Worm (Caenorhabditis elegans) whole organism, L2 larva: ENCODE results near the gene ZK470.14.

ENCODE experiments used
- C34F6.9 ChIP-seq: fragments of 150-350 bp; optimal IDR thresholded peaks from 2 replicates; lab custom pipeline; 2014; ENCODE audit warnings: missing biosample characterization, missing genetic modification characterization
- F13H6.1 ChIP-seq: sonication (generic microtip); optimal IDR thresholded peaks from 2 replicates; lab custom pipeline; 2016; ENCODE audit warnings: missing genetic modification characterization, missing compliant biosample characterization
- R02D3.7 ChIP-seq: fragments of 150-350 bp; optimal IDR thresholded peaks from 2 replicates; lab custom pipeline; 2014; ENCODE audit warnings: missing biosample characterization, missing genetic modification characterization
- ZK546.5 ChIP-seq: sonication (generic microtip); optimal IDR thresholded peaks from 2 replicates; lab custom pipeline; 2017; ENCODE audit warnings: missing biosample characterization, missing genetic modification characterization
- aly-2 ChIP-seq: fragments of 150-350 bp; optimal IDR thresholded peaks from 2 replicates; lab custom pipeline; 2014; ENCODE audit warnings: missing biosample characterization, missing genetic modification characterization
- ceh-16 ChIP-seq: fragments of 150-350 bp; optimal IDR thresholded peaks from 2 replicates; lab custom pipeline; 2014; ENCODE audit warnings: missing biosample characterization, missing genetic modification characterization
- ceh-82 ChIP-seq: fragments of 150-350 bp; optimal IDR thresholded peaks from 2 replicates; lab custom pipeline; 2014; ENCODE audit warnings: missing biosample characterization, missing genetic modification characterization
- crh-2 ChIP-seq: sonication (generic microtip); optimal IDR thresholded peaks from 2 replicates; lab custom pipeline; 2017; ENCODE audit warnings: missing biosample characterization, missing genetic modification characterization
- dmd-4 ChIP-seq: sonication (generic microtip); optimal IDR thresholded peaks from 2 replicates; lab custom pipeline; 2017; ENCODE audit warnings: missing biosample characterization, missing genetic modification characterization
- egl-27 ChIP-seq: sonication (generic microtip); optimal IDR thresholded peaks from 3 replicates; lab custom pipeline; 2017; ENCODE audit warnings: missing biosample characterization, missing genetic modification reagents, missing genetic modification characterization
- elt-1 ChIP-seq: fragments of 150-350 bp; optimal IDR thresholded peaks from 2 replicates; lab custom pipeline; 2014; ENCODE audit warnings: missing biosample characterization, missing genetic modification characterization
- fos-1 ChIP-seq: fragments of 150-350 bp; optimal IDR thresholded peaks from 2 replicates; lab custom pipeline; 2014; ENCODE audit warnings: missing biosample characterization, missing genetic modification characterization
- gmeb-1 ChIP-seq: fragments of 150-350 bp; optimal IDR thresholded peaks from 2 replicates; lab custom pipeline; 2014; ENCODE audit warnings: missing biosample characterization, missing genetic modification characterization
- lsy-2 ChIP-seq, 2 experiments: fragments of 150-350 bp in 1 of 2; sonication (generic microtip) in 1 of 2; optimal IDR thresholded peaks; 2 replicates each; lab custom pipeline; 2014 to 2017; ENCODE audit warnings: missing biosample characterization in 2 of 2, missing genetic modification characterization in 2 of 2
- mbf-1 ChIP-seq: sonication (generic microtip); optimal IDR thresholded peaks from 2 replicates; lab custom pipeline; 2017; ENCODE audit warnings: missing biosample characterization, missing genetic modification characterization
- mdl-1 ChIP-seq, 2 experiments: fragments of 150-350 bp in 1 of 2; sonication (generic microtip) in 1 of 2; optimal IDR thresholded peaks; 2 replicates each; lab custom pipeline; 2017; ENCODE audit warnings: missing biosample characterization in 2 of 2, missing genetic modification characterization in 2 of 2
- nhr-10 ChIP-seq: sonication (generic microtip); optimal IDR thresholded peaks from 2 replicates; lab custom pipeline; 2017; ENCODE audit warnings: missing biosample characterization, missing genetic modification characterization
- nhr-11 ChIP-seq: fragments of 150-350 bp; optimal IDR thresholded peaks from 2 replicates; lab custom pipeline; 2014; ENCODE audit warnings: missing biosample characterization, missing genetic modification characterization
- nhr-129 ChIP-seq: fragments of 150-350 bp; optimal IDR thresholded peaks from 2 replicates; lab custom pipeline; 2014; ENCODE audit warnings: missing biosample characterization, missing genetic modification characterization
- nhr-237 ChIP-seq: fragments of 150-350 bp; optimal IDR thresholded peaks from 2 replicates; lab custom pipeline; 2014; ENCODE audit warnings: missing biosample characterization, missing genetic modification characterization
- sem-4 ChIP-seq: fragments of 150-350 bp; optimal IDR thresholded peaks from 2 replicates; lab custom pipeline; 2014; ENCODE audit warnings: missing biosample characterization, missing genetic modification reagents, missing genetic modification characterization
- skn-1 ChIP-seq: sonication (generic microtip); optimal IDR thresholded peaks from 2 replicates; lab custom pipeline; 2017; ENCODE audit warnings: missing biosample characterization, missing genetic modification characterization
- sma-3 ChIP-seq: sonication (generic microtip); optimal IDR thresholded peaks from 2 replicates; lab custom pipeline; 2016; ENCODE audit warnings: missing genetic modification reagents, missing genetic modification characterization, missing compliant biosample characterization
- sma-9 ChIP-seq, 2 experiments: fragments of 150-350 bp in 1 of 2; sonication (generic microtip) in 1 of 2; optimal IDR thresholded peaks; 2 replicates each; lab custom pipeline; 2014 to 2016; ENCODE audit warnings: missing genetic modification characterization in 2 of 2, mild to moderate bottlenecking in 1 of 2, missing biosample characterization in 1 of 2, missing compliant biosample characterization in 1 of 2, missing genetic modification reagents in 1 of 2, moderate library complexity in 1 of 2
- unc-55 ChIP-seq: fragments of 150-350 bp; sonication (generic microtip); optimal IDR thresholded peaks from 3 replicates; lab custom pipeline; 2014; ENCODE audit warnings: missing biosample characterization, missing genetic modification reagents, missing genetic modification characterization
- zag-1 ChIP-seq: fragments of 150-350 bp; optimal IDR thresholded peaks from 2 replicates; lab custom pipeline; 2014; ENCODE audit warnings: missing biosample characterization, missing genetic modification characterization
- ztf-1 ChIP-seq: fragments of 200-800 bp; sonication (Bioruptor generic); conservative IDR thresholded peaks from 2 replicates; pipeline ENCODE4 v1.3.6; 2022; ENCODE audit warnings: missing genetic modification characterization, missing compliant biosample characterization
- ztf-4 ChIP-seq: fragments of 150-350 bp; optimal IDR thresholded peaks from 2 replicates; lab custom pipeline; 2014; ENCODE audit warnings: missing biosample characterization, missing genetic modification characterization

ZK470.14 gene

ce11 chrX:4214643-4215042, 47.4 kb downstream of the ZK470.14 start:
- TF ChIP-seq C34F6.9 (tag; lab: Kevin White, UChicago) (peak; percentile 36), sma-9 (GFP tag; optimal IDR thresholded peaks at IDR 0.05; lab: Kevin White, UChicago) (peak; percentile 44), sma-9 (tag; optimal IDR thresholded peaks at IDR 0.05; lab: Kevin White, UChicago) (no peak), unc-55 (peak; percentile 51), lsy-2 (tag; optimal IDR thresholded peaks at IDR 0.05; lab: Kevin White, UChicago) (peak in 1 of 2 experiments; percentile 4), elt-1 (tag; lab: Kevin White, UChicago) (no peak), F13H6.1 (tag; lab: Kevin White, UChicago) (peak; percentile 21), ztf-1 (GFP tag; lab: Robert Waterston, UW) (no peak)

DNA sequence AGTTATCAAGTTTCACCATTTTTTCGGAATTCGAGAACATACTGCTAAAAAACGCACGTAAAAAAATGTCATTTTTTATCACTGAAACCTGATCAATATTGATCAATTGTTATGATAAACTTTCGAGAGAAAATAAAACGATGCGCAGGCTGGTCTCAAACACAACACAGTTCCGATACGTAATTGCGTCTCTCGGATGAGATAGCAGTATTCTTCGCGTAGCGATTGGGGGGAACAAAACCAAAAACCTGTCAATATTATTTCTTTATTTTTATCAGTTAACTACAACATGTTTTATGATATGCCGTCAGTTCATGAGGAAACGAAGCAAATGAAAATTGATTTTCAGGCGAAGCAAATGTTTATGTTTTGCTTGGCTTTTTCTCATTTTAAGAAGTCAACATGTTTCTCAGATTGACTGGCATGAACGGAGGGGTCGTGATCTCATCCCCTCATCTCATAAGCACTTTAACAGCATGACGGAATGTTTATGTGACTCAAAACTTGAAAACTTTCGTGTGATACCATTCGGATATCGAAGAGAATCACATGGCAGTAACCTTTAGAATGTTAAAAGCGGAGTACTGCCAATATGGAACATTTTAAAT, 48.4 kb downstream of the ZK470.14 start:
- TF ChIP-seq R02D3.7 (no peak), unc-55 (no peak), nhr-129 (tag; lab: Kevin White, UChicago) (no peak), ZK546.5 (tag; lab: Kevin White, UChicago) (no peak), skn-1 (tag; lab: Kevin White, UChicago) (no peak), elt-1 (tag; lab: Kevin White, UChicago) (no peak), egl-27 (tag; lab: Kevin White, UChicago) (no peak), gmeb-1 (tag; lab: Kevin White, UChicago) (peak; percentile 23), fos-1 (tag; lab: Kevin White, UChicago) (peak; percentile 37), ztf-1 (GFP tag; lab: Robert Waterston, UW) (no peak), sma-9 (GFP tag; optimal IDR thresholded peaks at IDR 0.05; lab: Kevin White, UChicago) (peak; percentile 13), sma-9 (tag; optimal IDR thresholded peaks at IDR 0.05; lab: Kevin White, UChicago) (no peak), ceh-82 (no peak), crh-2 (tag; lab: Kevin White, UChicago) (no peak)

DNA sequence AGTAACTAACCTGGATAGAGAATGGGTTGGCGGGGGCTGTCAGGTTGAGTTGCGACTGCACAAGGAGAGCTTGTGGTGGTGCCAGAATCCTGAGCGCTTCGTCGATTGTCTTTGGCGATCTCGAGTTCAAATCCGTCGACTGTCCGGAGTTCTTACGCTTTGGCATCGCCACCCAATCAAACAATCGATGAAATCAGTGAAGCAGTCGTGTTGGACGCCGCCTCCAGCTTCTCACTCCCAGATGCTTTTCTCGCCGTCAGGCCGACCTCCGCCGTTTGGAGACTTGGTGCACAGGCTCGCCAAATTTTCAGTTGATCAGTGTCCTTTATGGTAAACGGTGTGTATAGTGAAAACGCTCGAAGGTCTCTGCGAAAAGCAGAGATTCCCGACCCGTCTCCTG, 49.6 kb downstream of the ZK470.14 start, which contains the start of the genes F20B6.10 and hpk-1:
F20B6.10 (minus strand) TSS at position 303 of the 400 bp plus-strand sequence.
hpk-1 (minus strand) TSS at position 397 of the 400 bp plus-strand sequence.
- TF ChIP-seq crh-2 (tag; lab: Kevin White, UChicago) (no peak), aly-2 (tag; lab: Kevin White, UChicago) (no peak), R02D3.7 (no peak), zag-1 (tag; lab: Kevin White, UChicago) (no peak), ceh-82 (no peak)

- no peak for TF ChIP-seq nhr-237 (tag; lab: Kevin White, UChicago)
- no peak for TF ChIP-seq ztf-4
- TF ChIP-seq sem-4 (tag; lab: Kevin White, UChicago), result no peak
- TF ChIP-seq crh-2 (tag; lab: Kevin White, UChicago), result peak; percentile 7
- TF ChIP-seq nhr-11 (tag; lab: Kevin White, UChicago), result no peak
- TF ChIP-seq sma-3 (GFP tag; lab: Kevin White, UChicago), result no peak
- no peak for TF ChIP-seq mdl-1 (tag; optimal IDR thresholded peaks at IDR 0.05; lab: Kevin White, UChicago)
- TF ChIP-seq nhr-129 (tag; lab: Kevin White, UChicago), result no peak
- TF ChIP-seq gmeb-1 (tag; lab: Kevin White, UChicago), result no peak
- TF ChIP-seq mbf-1 (tag; lab: Kevin White, UChicago), result no peak
- no peak for TF ChIP-seq dmd-4 (tag; lab: Kevin White, UChicago)
- peak; percentile 8 for TF ChIP-seq unc-55
- no peak for TF ChIP-seq ztf-1 (GFP tag; lab: Robert Waterston, UW)
- no peak for TF ChIP-seq ceh-16 (tag; lab: Kevin White, UChicago)
- no peak for TF ChIP-seq nhr-10 (tag; lab: Kevin White, UChicago)
Measured at ce11 chrX:4218174-4218573, 50.9 kb downstream of the ZK470.14 start, which contains the start of gene W01H2.2. Gene W01H2.2 (minus strand): TSS chrX:4218458.
